Fruit fly (Drosophila melanogaster): ENCODE results near the gene CG31288.

DNA sequence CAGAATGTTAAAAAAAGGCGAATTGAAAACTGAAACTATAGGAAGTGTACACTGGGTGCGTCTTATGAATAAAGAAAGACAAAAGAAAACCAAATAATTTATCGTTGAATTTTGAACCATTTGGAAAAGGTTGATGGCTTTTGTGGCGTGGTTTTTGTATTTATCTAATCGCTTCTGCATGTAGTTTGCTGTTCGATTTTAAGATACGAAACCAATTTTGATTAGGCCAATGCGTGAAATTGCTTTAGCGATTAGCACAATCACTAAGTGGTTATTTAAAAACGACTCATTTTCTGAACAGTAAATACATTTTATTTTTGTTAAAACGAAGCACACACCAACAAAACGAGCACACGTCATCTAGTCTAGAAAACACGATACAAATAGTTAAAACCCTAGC lies 38.7 kb downstream of the CG31288 start:
- TF ChIP-seq Abd-B (GFP tag; optimal IDR thresholded peaks at IDR 0.05), result no peak
- no peak for TF ChIP-seq fru (GFP tag; optimal IDR thresholded peaks at IDR 0.05)
- no peak for TF ChIP-seq OdsH (GFP tag; optimal IDR thresholded peaks at IDR 0.05)
- no peak for TF ChIP-seq psq (GFP tag; optimal IDR thresholded peaks at IDR 0.05)
- TF ChIP-seq woc (GFP tag; optimal IDR thresholded peaks at IDR 0.05), result no peak
- no peak for TF ChIP-seq rgr (GFP tag; optimal IDR thresholded peaks at IDR 0.05)
